Fruit fly (Drosophila melanogaster): ENCODE results near the gene CG12017.

CG12017 gene

DNA sequence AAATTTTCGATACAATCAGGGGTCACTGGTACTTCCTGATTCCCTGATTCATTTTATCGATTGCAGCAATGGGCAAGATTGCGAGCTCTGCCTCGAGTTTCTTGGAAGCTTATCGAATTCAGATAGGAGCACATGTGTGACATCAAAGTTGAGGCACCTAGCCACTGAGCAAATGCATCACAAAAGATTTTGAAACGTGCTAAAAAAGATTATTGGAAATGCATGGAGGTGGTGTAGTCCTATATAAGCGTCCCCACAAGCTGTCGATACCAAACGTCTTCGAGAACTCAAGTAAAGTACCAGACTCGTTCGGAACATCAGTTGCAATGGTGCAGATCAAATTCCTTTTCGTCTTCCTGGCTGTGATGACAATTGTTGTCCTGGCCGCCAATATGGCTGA is 34.0 kb downstream of the CG12017 start, which contains the start of gene Drsl2:
Drsl2 (plus strand) TSS at position 301 of the 400 bp plus-strand sequence.
- TF ChIP-seq CG17806 (tag; optimal IDR thresholded peaks at IDR 0.05), result no peak
- no peak for TF ChIP-seq CG32121 (GFP tag; IDR thresholded peaks at IDR 0.05)
- no peak for TF ChIP-seq CG12605 (GFP tag; IDR thresholded peaks at IDR 0.05)

DNA sequence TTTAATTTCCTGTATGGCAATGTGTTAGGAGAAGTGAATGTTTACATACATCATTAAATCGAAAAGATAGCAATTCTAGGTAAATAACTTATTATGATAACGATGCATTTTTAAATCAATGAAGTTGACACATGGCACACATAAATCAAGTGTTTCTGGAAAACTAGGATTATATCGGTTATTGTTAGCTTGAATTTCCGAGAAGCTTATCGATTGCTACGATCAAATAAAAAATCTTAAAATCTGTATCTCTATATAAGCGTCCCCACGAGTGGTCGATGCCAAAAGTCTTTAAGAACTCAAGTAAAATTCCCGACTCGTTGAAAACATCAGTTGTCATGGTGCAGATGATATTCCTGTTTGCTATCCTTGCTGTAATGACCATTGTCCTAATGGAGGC is 34.7 kb downstream of the CG12017 start, which contains the start of gene Drsl3:
Drsl3 (plus strand) TSS at position 301 of the 400 bp plus-strand sequence.
- no peak for TF ChIP-seq CG8301 (tag; optimal IDR thresholded peaks at IDR 0.05)
- TF ChIP-seq CG34367 (tag; optimal IDR thresholded peaks at IDR 0.05), result no peak
- no peak for TF ChIP-seq CG14655 (GFP tag; optimal IDR thresholded peaks at IDR 0.05)
- TF ChIP-seq CG8159 (tag; optimal IDR thresholded peaks at IDR 0.05), result no peak
- no peak for TF ChIP-seq Pif1B (GFP tag; optimal IDR thresholded peaks at IDR 0.05)
- TF ChIP-seq CG12605 (GFP tag; IDR thresholded peaks at IDR 0.05), result no peak
- TF ChIP-seq CG10348 (GFP tag; IDR thresholded peaks at IDR 0.05), result no peak
- no peak for TF ChIP-seq CG9948 (tag; optimal IDR thresholded peaks at IDR 0.05)
- no peak for TF ChIP-seq CG15710 (tag; optimal IDR thresholded peaks at IDR 0.05)

DNA sequence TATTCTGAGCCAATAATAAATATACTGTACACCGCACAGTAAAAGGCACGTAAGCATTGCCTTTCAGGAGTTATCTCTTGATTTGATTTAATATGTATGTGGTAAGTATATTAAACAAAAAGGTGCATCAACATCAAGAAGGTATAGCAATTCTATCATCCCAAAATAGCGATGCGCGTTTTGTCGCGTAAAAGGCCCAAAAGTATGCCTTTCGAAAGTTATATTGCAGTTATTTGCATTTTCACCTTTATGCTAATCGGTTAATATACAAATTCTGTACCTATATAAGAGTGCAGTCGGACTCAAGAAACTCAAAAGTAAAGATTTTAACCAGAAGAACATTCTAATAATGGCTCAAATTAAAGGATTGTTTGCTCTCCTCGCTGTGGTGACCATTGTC is 35.2 kb downstream of the CG12017 start, which contains the start of gene Drsl4:
Drsl4 (plus strand) TSS at position 333 of the 400 bp plus-strand sequence.
- TF ChIP-seq Ets98B (GFP tag; IDR thresholded peaks at IDR 0.05) (no peak), EcR (GFP tag; optimal IDR thresholded peaks at IDR 0.05) (peak; percentile 16), CG14655 (GFP tag; optimal IDR thresholded peaks at IDR 0.05) (no peak), CG12605 (GFP tag; IDR thresholded peaks at IDR 0.05) (no peak)

DNA sequence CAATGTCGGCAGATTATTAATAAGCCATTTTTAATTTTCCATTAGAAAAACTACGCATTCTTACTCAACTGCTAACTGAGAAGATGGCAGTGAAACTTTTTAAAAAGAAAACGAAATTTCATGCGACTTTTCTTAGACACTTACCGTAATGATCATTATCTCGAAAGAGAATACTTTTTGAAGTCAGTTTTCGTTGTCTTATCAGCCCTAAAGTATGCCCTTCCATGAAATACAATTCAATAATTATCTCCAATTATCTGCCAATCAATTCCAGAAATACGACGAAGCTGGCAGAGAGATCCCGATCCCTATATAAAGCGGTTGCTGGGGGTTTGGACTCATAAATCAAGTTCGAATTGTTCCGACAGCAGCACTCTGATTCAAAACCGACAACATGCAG is 36.4 kb downstream of the CG12017 start, which contains the start of gene Drsl5:
Drsl5 (plus strand) TSS at position 341 of the 400 bp plus-strand sequence.
- no peak for TF ChIP-seq CG10348 (GFP tag; IDR thresholded peaks at IDR 0.05)
- no peak for TF ChIP-seq rn (GFP tag; IDR thresholded peaks at IDR 0.05)
- no peak for TF ChIP-seq CG13204 (GFP tag; optimal IDR thresholded peaks at IDR 0.05)
- no peak for TF ChIP-seq CG34367 (tag; optimal IDR thresholded peaks at IDR 0.05)
- no peak for TF ChIP-seq Ets98B (GFP tag; IDR thresholded peaks at IDR 0.05)
- no peak for TF ChIP-seq CG8301 (tag; optimal IDR thresholded peaks at IDR 0.05)
- TF ChIP-seq CG32121 (GFP tag; IDR thresholded peaks at IDR 0.05), result no peak
- no peak for TF ChIP-seq CG14655 (GFP tag; optimal IDR thresholded peaks at IDR 0.05)
- TF ChIP-seq Snoo (tag; optimal IDR thresholded peaks at IDR 0.05), result no peak
- TF ChIP-seq Pif1A (GFP tag; optimal IDR thresholded peaks at IDR 0.05), result no peak
- no peak for TF ChIP-seq fd96Ca (GFP tag; IDR thresholded peaks at IDR 0.05)
- TF ChIP-seq CG4496 (GFP tag; IDR thresholded peaks at IDR 0.05), result no peak
- no peak for TF ChIP-seq gl (tag; optimal IDR thresholded peaks at IDR 0.05)
- TF ChIP-seq Pif1B (GFP tag; optimal IDR thresholded peaks at IDR 0.05), result no peak
- no peak for TF ChIP-seq D1 (tag; optimal IDR thresholded peaks at IDR 0.05)
- no peak for TF ChIP-seq EcR (GFP tag; optimal IDR thresholded peaks at IDR 0.05)
- no peak for TF ChIP-seq CG12605 (GFP tag; IDR thresholded peaks at IDR 0.05)
- TF ChIP-seq CG9948 (tag; optimal IDR thresholded peaks at IDR 0.05), result no peak
- no peak for TF ChIP-seq CG15710 (tag; optimal IDR thresholded peaks at IDR 0.05)
- TF ChIP-seq CG8159 (tag; optimal IDR thresholded peaks at IDR 0.05), result no peak

DNA sequence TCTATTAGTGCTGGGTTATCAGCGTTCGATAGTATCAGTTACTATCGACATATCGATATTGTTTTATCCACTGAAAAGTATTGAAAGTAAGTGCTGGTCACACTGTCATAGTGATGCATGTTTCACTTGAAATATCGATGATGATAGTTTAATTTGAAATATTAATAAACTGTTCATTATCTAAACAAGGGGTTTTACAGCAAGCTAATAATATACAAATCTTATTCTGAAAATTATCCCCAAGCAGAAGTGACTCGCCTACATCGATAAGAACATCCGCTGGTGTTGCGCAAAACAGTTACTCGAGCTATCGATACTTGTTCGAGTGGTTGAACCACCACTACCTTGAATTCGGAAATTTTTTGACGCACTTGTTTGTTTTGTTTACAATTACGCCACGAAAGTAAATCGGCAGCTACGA is 39.2 kb downstream of the CG12017 start, which contains the start of the genes PIG-C, CG12016 and Dpm2:
PIG-C (minus strand) TSS at position 10 of the 421 bp plus-strand sequence.
CG12016 (plus strand) TSS at position 333 of the 421 bp plus-strand sequence.
Dpm2 (plus strand) TSS at position 333 of the 421 bp plus-strand sequence.
- TF ChIP-seq CG13204 (GFP tag; optimal IDR thresholded peaks at IDR 0.05), result no peak
- TF ChIP-seq Ets98B (GFP tag; IDR thresholded peaks at IDR 0.05), result no peak; the same call in 1 of the 2 replicates
- TF ChIP-seq Snoo (tag; optimal IDR thresholded peaks at IDR 0.05), result peak; percentile 20
- no peak for TF ChIP-seq D1 (tag; optimal IDR thresholded peaks at IDR 0.05)
- peak; percentile 13 for TF ChIP-seq CG17806 (tag; optimal IDR thresholded peaks at IDR 0.05)
- peak; percentile 8 for TF ChIP-seq CG8301 (tag; optimal IDR thresholded peaks at IDR 0.05)
- peak; percentile 47; the same call in 1 of the 2 replicates for TF ChIP-seq CG32121 (GFP tag; IDR thresholded peaks at IDR 0.05)
- no peak for TF ChIP-seq CG8159 (tag; optimal IDR thresholded peaks at IDR 0.05)
- TF ChIP-seq CG4496 (GFP tag; IDR thresholded peaks at IDR 0.05), result peak; percentile 66; the same call in 1 of the 3 replicates
- TF ChIP-seq CG34367 (tag; optimal IDR thresholded peaks at IDR 0.05), result peak; percentile 25
- no peak for TF ChIP-seq CG14655 (GFP tag; optimal IDR thresholded peaks at IDR 0.05)
- peak; percentile 48 for TF ChIP-seq CG15710 (tag; optimal IDR thresholded peaks at IDR 0.05)
- no peak for TF ChIP-seq EcR (GFP tag; optimal IDR thresholded peaks at IDR 0.05)
- TF ChIP-seq fd96Ca (GFP tag; IDR thresholded peaks at IDR 0.05), result no peak

DNA sequence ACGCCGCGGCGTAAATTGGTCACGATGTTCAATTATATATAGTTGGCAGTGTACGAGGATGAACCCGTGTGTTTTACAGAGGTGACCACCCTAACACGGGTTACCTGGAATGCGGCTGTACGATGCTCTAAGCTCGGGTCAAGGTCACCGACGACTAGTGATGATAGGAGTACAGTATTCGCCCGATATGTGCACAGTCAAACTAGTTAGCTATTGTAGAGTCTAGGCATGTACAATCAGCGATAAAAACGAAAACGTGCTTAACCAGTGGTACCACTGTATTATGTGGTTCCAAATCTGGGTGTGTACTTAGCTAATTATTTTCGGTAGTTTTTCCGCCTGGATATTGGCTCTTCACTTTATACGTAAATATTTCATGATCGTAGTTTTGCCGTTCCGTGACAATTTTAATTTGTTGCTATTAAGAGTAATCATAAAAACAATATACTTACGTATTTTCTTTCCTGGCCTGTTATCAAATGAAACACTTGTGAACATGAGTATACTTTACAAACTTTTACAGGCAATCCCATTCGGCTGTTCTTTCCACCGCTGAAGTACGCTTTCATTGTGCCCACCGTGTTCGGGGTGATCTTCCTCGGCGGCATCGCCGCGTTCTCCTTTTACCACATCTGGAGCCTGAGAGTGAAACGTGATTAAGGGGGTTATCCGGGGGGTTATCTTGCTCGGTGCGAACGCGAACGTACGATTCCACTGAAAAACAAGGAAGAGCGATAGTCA is 40.1 kb downstream of the CG12017 start:
- TF ChIP-seq CG8301 (tag; optimal IDR thresholded peaks at IDR 0.05) (peak; percentile 19), EcR (GFP tag; optimal IDR thresholded peaks at IDR 0.05) (peak; percentile 65), CG8159 (tag; optimal IDR thresholded peaks at IDR 0.05) (peak; percentile 14), CG9948 (tag; optimal IDR thresholded peaks at IDR 0.05) (peak; percentile 3), CG13204 (GFP tag; optimal IDR thresholded peaks at IDR 0.05) (no peak)

DNA sequence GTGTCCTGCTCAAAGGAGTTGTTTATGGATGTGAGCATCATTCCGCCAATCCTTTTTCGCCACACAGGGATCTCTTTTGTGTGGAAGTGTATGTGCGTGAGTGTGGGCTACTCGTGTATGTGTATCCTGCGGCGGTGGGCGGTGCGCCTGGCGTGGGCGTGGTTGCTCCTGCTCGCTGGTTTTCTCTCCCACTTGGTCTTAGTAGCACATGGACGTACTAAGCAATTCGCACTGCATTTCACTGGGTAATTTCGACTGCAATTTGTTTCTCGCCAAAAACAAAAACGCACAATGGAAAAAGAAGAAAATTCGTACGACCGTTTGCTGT is 45.5 kb downstream of the CG12017 start:
- TF ChIP-seq CG8159 (tag; optimal IDR thresholded peaks at IDR 0.05), result no peak
- no peak for TF ChIP-seq CG34367 (tag; optimal IDR thresholded peaks at IDR 0.05)
- no peak for TF ChIP-seq Ets98B (GFP tag; IDR thresholded peaks at IDR 0.05)
- no peak for TF ChIP-seq Pif1B (GFP tag; optimal IDR thresholded peaks at IDR 0.05)
- TF ChIP-seq CG4496 (GFP tag; IDR thresholded peaks at IDR 0.05), result no peak
- no peak for TF ChIP-seq CG15710 (tag; optimal IDR thresholded peaks at IDR 0.05)
- TF ChIP-seq CG12605 (GFP tag; IDR thresholded peaks at IDR 0.05), result no peak
- no peak for TF ChIP-seq CG14655 (GFP tag; optimal IDR thresholded peaks at IDR 0.05)
- no peak for TF ChIP-seq CG10348 (GFP tag; IDR thresholded peaks at IDR 0.05)
- no peak for TF ChIP-seq CG32121 (GFP tag; IDR thresholded peaks at IDR 0.05)
- no peak for TF ChIP-seq CG8301 (tag; optimal IDR thresholded peaks at IDR 0.05)
- TF ChIP-seq gl (tag; optimal IDR thresholded peaks at IDR 0.05), result no peak
- TF ChIP-seq Pif1A (GFP tag; optimal IDR thresholded peaks at IDR 0.05), result no peak
- TF ChIP-seq rn (GFP tag; IDR thresholded peaks at IDR 0.05), result no peak
- no peak for TF ChIP-seq CG13204 (GFP tag; optimal IDR thresholded peaks at IDR 0.05)
- TF ChIP-seq Snoo (tag; optimal IDR thresholded peaks at IDR 0.05), result no peak
- TF ChIP-seq CG9948 (tag; optimal IDR thresholded peaks at IDR 0.05), result no peak
- no peak for TF ChIP-seq CG17806 (tag; optimal IDR thresholded peaks at IDR 0.05)

Measured in whole organism, pupa.